Worm (Caenorhabditis elegans) whole organism, L4 larva: ENCODE data around the gene mpst-2.
A peak's percentile ranks its signal among the peaks of the same experiment; 100 is the strongest.

Experiments
- D1046.2 ChIP-seq: fragments of 200-800 bp; sonication (Bioruptor generic); IDR thresholded peaks from 2 replicates; pipeline ENCODE4 v1.3.6; 2022; ENCODE audit warnings: missing genetic modification characterization, missing compliant biosample characterization
- R02D3.7 ChIP-seq: fragments of 150-350 bp; sonication (generic microtip); optimal IDR thresholded peaks from 3 replicates; lab custom pipeline; 2014; ENCODE audit warnings: missing biosample characterization, missing genetic modification characterization
- T20F7.1 ChIP-seq: fragments of 200-800 bp; sonication (Bioruptor generic); optimal IDR thresholded peaks from 2 replicates; lab custom pipeline; 2018; ENCODE audit warnings: mild to moderate bottlenecking, missing genetic modification characterization, missing compliant biosample characterization
- Y105C5A.15 ChIP-seq: fragments of 200-800 bp; sonication (Bioruptor generic); IDR thresholded peaks from 2 replicates; pipeline ENCODE4 v1.3.6; 2022; ENCODE audit warnings: missing genetic modification characterization, missing compliant biosample characterization
- Y5F2A.4 ChIP-seq: fragments of 200-800 bp; sonication (Bioruptor generic); optimal IDR thresholded peaks from 2 replicates; lab custom pipeline; 2018; ENCODE audit warnings: mild to moderate bottlenecking, missing genetic modification characterization, missing compliant biosample characterization
- Y75B8A.6 ChIP-seq: fragments of 200-800 bp; sonication (Bioruptor generic); IDR thresholded peaks from 2 replicates; pipeline ENCODE4 v1.3.6; 2022; ENCODE audit warnings: missing genetic modification reagents, missing genetic modification characterization, missing compliant biosample characterization
- ZK337.2 ChIP-seq: fragments of 200-800 bp; sonication (Bioruptor generic); IDR thresholded peaks from 2 replicates; pipeline ENCODE4 v1.3.6; 2022; ENCODE audit warnings: missing genetic modification reagents, missing genetic modification characterization, missing compliant biosample characterization
- aha-1 ChIP-seq: fragments of 150-350 bp; peaks from one replicate; lab custom pipeline; 2014; ENCODE audit warnings: missing biosample characterization, missing genetic modification characterization
- ceh-28 ChIP-seq: fragments of 150-350 bp; optimal IDR thresholded peaks from 2 replicates; lab custom pipeline; 2014; ENCODE audit warnings: missing biosample characterization, missing genetic modification reagents, missing genetic modification characterization
- ceh-44 ChIP-seq: fragments of 200-800 bp; sonication (Bioruptor generic); IDR thresholded peaks from 2 replicates; pipeline ENCODE4 v1.3.6; 2022; ENCODE audit warnings: missing genetic modification reagents, missing genetic modification characterization, missing compliant biosample characterization
- ceh-62 ChIP-seq: sonication (generic microtip); optimal IDR thresholded peaks from 2 replicates; lab custom pipeline; 2017; ENCODE audit warnings: missing biosample characterization, missing genetic modification characterization
- ceh-82 ChIP-seq: sonication (generic microtip); optimal IDR thresholded peaks from 2 replicates; lab custom pipeline; 2017; ENCODE audit warnings: missing biosample characterization, missing genetic modification characterization
- cey-2 ChIP-seq: sonication (generic microtip); optimal IDR thresholded peaks from 3 replicates; lab custom pipeline; 2017; ENCODE audit warnings: missing genetic modification characterization, mild to moderate bottlenecking, missing compliant biosample characterization, antibody characterized with exemption, borderline replicate concordance; ENCODE audit not compliant: insufficient read depth
- daf-12 ChIP-seq: fragments of 150-350 bp; optimal IDR thresholded peaks from 2 replicates; lab custom pipeline; 2014; ENCODE audit warnings: missing biosample characterization, missing genetic modification reagents, missing genetic modification characterization
- daf-19 ChIP-seq: fragments of 200-800 bp; sonication (Bioruptor generic); conservative IDR thresholded peaks from 2 replicates; pipeline ENCODE4 v1.3.6; 2022; ENCODE audit warnings: missing genetic modification characterization, missing compliant biosample characterization
- dve-1 ChIP-seq: sonication (generic microtip); optimal IDR thresholded peaks from 2 replicates; lab custom pipeline; 2017; ENCODE audit warnings: antibody characterized with exemption, mild to moderate bottlenecking, missing genetic modification characterization, missing compliant biosample characterization; ENCODE audit not compliant: insufficient read depth
- egl-27 ChIP-seq: sonication (generic microtip); optimal IDR thresholded peaks from 3 replicates; lab custom pipeline; 2017; ENCODE audit warnings: missing biosample characterization, missing genetic modification reagents, missing genetic modification characterization
- egl-43 ChIP-seq: fragments of 200-800 bp; sonication (Bioruptor generic); IDR thresholded peaks from 2 replicates; pipeline ENCODE4 v1.3.6; 2022; ENCODE audit warnings: missing genetic modification reagents, missing genetic modification characterization, missing compliant biosample characterization
- fkh-10 ChIP-seq: fragments of 150-350 bp; optimal IDR thresholded peaks from 2 replicates; lab custom pipeline; 2014; ENCODE audit warnings: missing biosample characterization, missing genetic modification reagents, missing genetic modification characterization
- fos-1 ChIP-seq: fragments of 150-350 bp; optimal IDR thresholded peaks from 2 replicates; lab custom pipeline; 2014; ENCODE audit warnings: missing biosample characterization, missing genetic modification characterization
- hif-1 ChIP-seq, 2 experiments: sonication (generic microtip); optimal IDR thresholded peaks; 2 replicates each; lab custom pipeline; 2016 to 2017; ENCODE audit warnings: missing compliant biosample characterization in 2 of 2, missing genetic modification characterization in 2 of 2, missing genetic modification reagents in 2 of 2, missing genotype in 2 of 2, mild to moderate bottlenecking in 1 of 2
- hmg-1.1 ChIP-seq: fragments of 200-800 bp; sonication (Bioruptor generic); IDR thresholded peaks from 2 replicates; pipeline ENCODE4 v1.3.6; 2022; ENCODE audit warnings: missing genetic modification reagents, missing genetic modification characterization, missing compliant biosample characterization
- lim-7 ChIP-seq: fragments of 200-800 bp; sonication (Bioruptor generic); IDR thresholded peaks from 2 replicates; pipeline ENCODE4 v1.3.6; 2022; ENCODE audit warnings: missing genetic modification characterization, missing compliant biosample characterization
- lin-1 ChIP-seq: fragments of 200-800 bp; sonication (Bioruptor generic); IDR thresholded peaks from 2 replicates; pipeline ENCODE4 v1.3.6; 2022; ENCODE audit warnings: missing genetic modification reagents, missing genetic modification characterization, missing compliant biosample characterization
- lin-13 ChIP-seq: fragments of 150-350 bp; optimal IDR thresholded peaks from 2 replicates; lab custom pipeline; 2014; ENCODE audit warnings: missing biosample characterization, missing genetic modification reagents, missing genetic modification characterization
- lin-39 ChIP-seq: fragments of 150-350 bp; optimal IDR thresholded peaks from 2 replicates; lab custom pipeline; 2014; ENCODE audit warnings: missing biosample characterization, missing genetic modification reagents, missing genetic modification characterization
- mdt-29 ChIP-seq: fragments of 200-800 bp; sonication (Bioruptor generic); IDR thresholded peaks from 2 replicates; pipeline ENCODE4 v1.3.6; 2022; ENCODE audit warnings: missing genetic modification reagents, missing genetic modification characterization, missing compliant biosample characterization
- mep-1 ChIP-seq: fragments of 150-350 bp; sonication (generic microtip); optimal IDR thresholded peaks from 3 replicates; lab custom pipeline; 2014; ENCODE audit warnings: missing biosample characterization, missing genetic modification characterization
- mes-2 ChIP-seq: sonication (generic microtip); optimal IDR thresholded peaks from 2 replicates; lab custom pipeline; 2016; ENCODE audit warnings: missing genotype, mild to moderate bottlenecking, missing genetic modification characterization, missing compliant biosample characterization; ENCODE audit not compliant: poor library complexity, severe bottlenecking
- mxl-2 ChIP-seq: fragments of 200-800 bp; sonication (Bioruptor generic); conservative IDR thresholded peaks from 2 replicates; pipeline ENCODE4 v1.3.6; 2022; ENCODE audit warnings: missing genetic modification reagents, missing genetic modification characterization, missing compliant biosample characterization
- nhr-111 ChIP-seq: fragments of 200-800 bp; sonication (Bioruptor generic); optimal IDR thresholded peaks from 2 replicates; lab custom pipeline; 2018; ENCODE audit warnings: mild to moderate bottlenecking, missing genetic modification characterization, missing compliant biosample characterization
- nhr-25 ChIP-seq: sonication (generic microtip); optimal IDR thresholded peaks from 2 replicates; lab custom pipeline; 2017; ENCODE audit warnings: missing genetic modification characterization, mild to moderate bottlenecking, missing compliant biosample characterization, antibody characterized with exemption, moderate library complexity, borderline replicate concordance; ENCODE audit not compliant: insufficient read depth
- nhr-76 ChIP-seq: fragments of 150-350 bp; optimal IDR thresholded peaks from 2 replicates; lab custom pipeline; 2014; ENCODE audit warnings: missing biosample characterization, missing genetic modification characterization
- php-3 ChIP-seq: fragments of 200-800 bp; sonication (Bioruptor generic); IDR thresholded peaks from 2 replicates; pipeline ENCODE4 v1.3.6; 2022; ENCODE audit warnings: missing genetic modification reagents, missing genetic modification characterization, missing compliant biosample characterization
- pqm-1 ChIP-seq: sonication (generic microtip); optimal IDR thresholded peaks from 2 replicates; lab custom pipeline; 2017; ENCODE audit warnings: missing biosample characterization, missing genetic modification characterization
- set-16 ChIP-seq: fragments of 200-800 bp; sonication (Bioruptor generic); IDR thresholded peaks from 2 replicates; pipeline ENCODE4 v1.3.6; 2022; ENCODE audit warnings: missing genetic modification reagents, missing genetic modification characterization, missing compliant biosample characterization
- snpc-4 ChIP-seq: fragments of 150-350 bp; optimal IDR thresholded peaks from 2 replicates; lab custom pipeline; 2014; ENCODE audit warnings: missing biosample characterization, missing genetic modification characterization
- spr-1 ChIP-seq: sonication (generic microtip); optimal IDR thresholded peaks from 2 replicates; lab custom pipeline; 2016; ENCODE audit warnings: mild to moderate bottlenecking, missing genetic modification characterization, missing compliant biosample characterization
- unc-62 ChIP-seq, 3 experiments: fragments of 150-350 bp in 1 of 3; sonication (generic microtip); optimal IDR thresholded peaks in 2 of 3; peaks in 1 of 3; 1 replicate in 1 of 3; 2 replicates in 2 of 3; lab custom pipeline; 2014 to 2017; ENCODE audit warnings: missing biosample characterization in 3 of 3, missing genetic modification characterization in 3 of 3, missing genetic modification reagents in 3 of 3, missing genotype in 1 of 3
- zip-11 ChIP-seq: fragments of 200-800 bp; sonication (Bioruptor generic); IDR thresholded peaks from 2 replicates; pipeline ENCODE4 v1.3.6; 2022; ENCODE audit warnings: missing genetic modification characterization, missing compliant biosample characterization
- zip-2 ChIP-seq: fragments of 150-350 bp; optimal IDR thresholded peaks from 2 replicates; lab custom pipeline; 2014; ENCODE audit warnings: missing biosample characterization, missing genetic modification characterization
- ztf-11 ChIP-seq: fragments of 150-350 bp; optimal IDR thresholded peaks from 2 replicates; lab custom pipeline; 2014; ENCODE audit warnings: missing biosample characterization, missing genetic modification characterization

mpst-2 gene

DNA sequence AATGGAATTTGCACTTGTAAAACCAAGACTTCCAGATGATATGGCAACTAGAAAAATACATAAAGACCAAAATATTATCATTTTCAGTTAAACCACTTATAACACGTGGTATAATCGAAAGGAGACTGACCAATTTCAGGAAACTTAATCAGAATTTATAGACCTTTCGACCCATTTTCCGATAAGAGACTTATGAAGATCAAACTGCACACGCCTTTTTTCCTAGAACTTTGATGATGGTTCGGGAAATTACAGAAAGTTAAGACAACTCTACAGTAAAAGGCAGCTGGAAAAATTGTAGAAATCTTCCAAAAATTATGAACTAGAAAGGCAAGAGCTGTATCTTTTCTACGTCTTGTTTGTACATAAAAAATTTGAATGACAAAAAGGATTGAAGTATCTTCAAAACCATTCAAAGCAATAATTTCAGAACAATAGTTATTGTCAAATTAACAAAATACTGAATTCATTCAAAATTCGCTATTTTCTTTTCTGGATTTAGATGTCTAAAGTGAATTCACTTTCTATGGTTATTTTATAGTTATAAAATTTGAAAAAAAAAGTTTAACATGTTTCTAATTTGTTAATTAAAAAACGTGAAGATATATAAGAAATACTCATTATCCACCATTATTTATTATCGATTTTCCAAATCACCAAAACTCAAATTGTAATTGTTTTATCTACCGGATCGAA, at the start of gene mpst-2, which contains the start of gene H12D21.5:
Gene mpst-2 (minus strand): TSS at position 101 of the 696 bp plus-strand sequence.
Gene H12D21.5 (plus strand): TSS at position 646 of the 696 bp plus-strand sequence.
- TF ChIP-seq cey-2 (no peak), zip-2 (tag; lab: Kevin White, UChicago) (no peak), ztf-11 (no peak), pqm-1 (tag; lab: Kevin White, UChicago) (no peak), T20F7.1 (GFP tag; lab: Kevin White, UChicago) (no peak), zip-11 (GFP tag; lab: Robert Waterston, UW) (no peak), lin-1 (GFP tag; lab: Robert Waterston, UW) (no peak), D1046.2 (no peak), lin-39 (no peak), ceh-82 (tag; lab: Kevin White, UChicago) (no peak), Y75B8A.6 (GFP tag; lab: Robert Waterston, UW) (no peak), nhr-25 (tag; lab: Kevin White, UChicago) (no peak), fos-1 (no peak), php-3 (GFP tag; lab: Robert Waterston, UW) (no peak), nhr-111 (GFP tag; lab: Kevin White, UChicago) (no peak)

DNA sequence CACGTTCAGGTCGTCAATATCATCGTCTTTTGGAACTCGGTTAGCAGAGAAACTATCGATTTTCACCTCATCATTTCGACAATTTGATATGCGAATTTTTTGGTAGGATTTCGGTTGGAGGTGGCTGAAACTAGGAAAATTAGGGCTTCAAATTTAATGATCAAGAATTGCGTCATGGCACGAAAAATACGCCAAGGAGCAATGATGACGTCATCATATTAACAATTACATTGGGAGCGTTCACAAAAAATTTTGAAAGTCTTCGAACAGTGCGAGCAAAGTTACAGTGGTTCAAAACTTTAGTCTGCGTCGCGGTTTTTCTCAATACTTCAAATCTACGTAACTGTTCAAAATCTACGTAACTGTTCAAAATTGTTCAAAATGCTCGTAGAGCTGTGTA, 49.6 kb upstream of the mpst-2 start:
- TF ChIP-seq spr-1 = no peak
- TF ChIP-seq cey-2 = no peak

DNA sequence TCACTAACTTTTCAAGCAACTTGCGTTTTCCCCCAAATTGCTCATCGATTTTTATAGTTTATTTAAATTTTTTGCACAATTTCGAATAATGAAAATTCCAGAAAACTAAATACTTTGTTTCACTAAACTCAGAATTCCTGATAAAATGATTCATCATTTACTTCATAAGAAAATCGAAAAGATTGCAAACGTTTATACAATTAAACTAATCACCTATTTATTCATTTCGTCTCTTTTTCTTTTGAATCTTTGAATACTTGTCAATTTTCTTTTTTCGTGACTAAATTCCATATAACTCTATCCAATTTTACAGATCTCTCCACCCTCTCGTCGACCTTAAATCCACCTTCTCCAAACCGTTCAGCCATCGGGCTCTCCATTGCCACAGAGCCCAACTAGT, 43.3 kb upstream of the mpst-2 start, which contains the start of gene C30G7.2:
Gene C30G7.2 (plus strand): TSS at position 301 of the 400 bp plus-strand sequence.
- TF ChIP-seq unc-62 (GFP tag; optimal IDR thresholded peaks at IDR 0.05 in 1 of 2; lab: Kevin White, UChicago) (no peak), unc-62 (tag; optimal IDR thresholded peaks at IDR 0.05; lab: Kevin White, UChicago) (no peak), nhr-76 (tag; lab: Kevin White, UChicago) (no peak), Y105C5A.15 (GFP tag; lab: Robert Waterston, UW) (no peak), zip-2 (tag; lab: Kevin White, UChicago) (no peak), ceh-44 (no peak), lim-7 (GFP tag; lab: Robert Waterston, UW) (no peak), daf-19 (no peak)
- TF ChIP-seq, all 104 proteins: peak for 0

DNA sequence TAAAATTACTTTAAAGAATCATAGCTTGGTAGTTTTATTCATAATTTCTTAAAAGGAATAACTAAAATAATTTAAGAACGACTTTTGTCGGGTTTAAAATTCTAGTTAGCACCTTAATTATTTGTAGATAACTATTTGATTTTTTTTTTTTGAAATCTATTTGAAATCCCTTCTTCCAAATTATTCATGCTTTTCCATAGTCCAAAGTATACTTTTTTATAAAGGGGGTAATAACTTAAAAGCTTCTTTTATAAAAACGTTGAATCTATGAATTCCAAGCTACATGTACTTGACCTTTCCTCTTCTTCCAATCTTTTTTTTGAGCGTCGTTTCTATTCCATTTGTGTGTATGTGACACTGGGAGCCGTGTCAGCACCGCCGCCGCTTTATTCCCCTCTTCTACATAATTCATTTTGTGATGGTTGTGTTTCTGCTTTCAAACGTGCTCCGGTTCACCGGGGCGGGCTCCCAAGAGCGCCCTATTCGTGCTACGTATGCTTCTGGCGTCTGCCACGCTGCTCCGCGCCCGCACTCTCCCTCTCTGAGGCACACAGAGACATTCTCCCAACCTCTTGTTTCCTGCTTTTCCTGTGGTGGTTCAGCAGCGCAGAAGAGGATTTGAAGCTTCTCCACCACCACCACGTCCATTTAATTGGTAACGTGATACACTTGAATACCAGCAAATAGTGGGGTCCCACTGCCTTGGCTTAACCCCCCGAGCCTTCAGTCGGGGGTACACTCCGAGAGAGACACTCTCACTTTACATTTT, 40.4 kb upstream of the mpst-2 start:
- no peak for TF ChIP-seq egl-27 (tag; lab: Kevin White, UChicago)
- peak; percentile 73 for TF ChIP-seq set-16 (GFP tag; lab: Robert Waterston, UW)
- TF ChIP-seq ceh-28 (tag; lab: Kevin White, UChicago) = no peak
- 0 out of 2 replicates have a peak, but pooled peaks have one; percentile 24 for TF ChIP-seq Y75B8A.6 (GFP tag; lab: Robert Waterston, UW)
- no peak for TF ChIP-seq snpc-4 (tag; lab: Kevin White, UChicago)
- TF ChIP-seq daf-12 (tag; lab: Kevin White, UChicago) = no peak
- TF ChIP-seq ZK337.2 = no peak
- TF ChIP-seq mep-1 (tag; lab: Kevin White, UChicago) = no peak
- TF ChIP-seq aha-1 (tag; lab: Kevin White, UChicago) = peak; percentile 95
- TF ChIP-seq hmg-1.1 = peak; percentile 47; the same call in 1 of the 2 replicates

DNA sequence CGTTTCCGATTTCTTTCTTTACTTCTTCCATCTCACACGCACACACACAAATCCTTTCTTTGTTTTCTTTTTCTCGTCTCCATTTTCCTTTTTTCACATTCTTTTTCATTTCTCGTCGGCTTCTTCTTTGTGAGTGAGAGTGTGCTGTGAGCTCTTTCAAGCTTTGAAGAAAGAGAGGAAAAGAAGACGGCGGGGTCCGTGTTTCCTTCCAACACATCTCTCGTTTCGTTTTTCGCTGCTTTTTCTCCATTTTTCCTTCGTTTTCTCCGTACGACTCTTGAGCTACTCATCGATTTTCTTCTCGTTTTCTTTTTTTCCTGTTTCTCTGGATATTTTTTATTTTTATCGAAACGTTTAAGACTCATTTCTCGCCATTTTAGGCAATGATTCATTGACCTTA, 36.9 kb upstream of the mpst-2 start:
- TF ChIP-seq hif-1 (tag; optimal IDR thresholded peaks at IDR 0.05; lab: Kevin White, UChicago) (no peak), mes-2 (tag; lab: Kevin White, UChicago) (no peak), mdt-29 (GFP tag; lab: Robert Waterston, UW) (no peak), R02D3.7 (tag; lab: Kevin White, UChicago) (no peak), ceh-62 (no peak), lin-13 (GFP tag; lab: Kevin White, UChicago) (no peak), dve-1 (tag; lab: Kevin White, UChicago) (no peak), mxl-2 (GFP tag; lab: Robert Waterston, UW) (no peak), Y5F2A.4 (GFP tag; lab: Kevin White, UChicago) (no peak), fkh-10 (peak; percentile 79), set-16 (GFP tag; lab: Robert Waterston, UW) (no peak), aha-1 (tag; lab: Kevin White, UChicago) (peak; percentile 76), egl-43 (no peak)
